Worm (Caenorhabditis elegans): ENCODE results near the gene nlp-27.

Gene nlp-27

DNA sequence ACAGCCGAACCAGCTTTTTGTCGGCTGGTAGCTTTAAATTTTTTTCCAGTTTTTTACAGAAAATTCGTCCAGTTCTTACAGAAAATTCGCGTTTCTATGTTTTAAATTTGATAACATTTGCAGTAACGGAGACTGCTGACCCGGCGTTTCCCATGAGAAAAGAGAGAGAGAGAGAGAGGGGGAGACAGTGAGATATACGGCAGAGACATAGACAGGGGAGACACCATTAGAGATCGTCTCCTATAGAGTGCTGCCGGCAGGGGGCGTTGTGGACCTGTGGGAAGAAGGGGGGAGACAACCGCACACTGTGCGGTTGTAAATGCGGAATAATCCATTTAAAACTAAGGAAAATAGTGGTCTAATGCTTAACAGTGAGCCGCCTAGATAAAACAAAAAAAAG is 40.4 kb downstream of the nlp-27 start:
- TF ChIP-seq fos-1 (tag; optimal IDR thresholded peaks at IDR 0.05) (peak; percentile 7), ztf-11 (tag; optimal IDR thresholded peaks at IDR 0.05) (no peak), nhr-129 (tag; optimal IDR thresholded peaks at IDR 0.05) (peak; percentile 23), egl-27 (tag; optimal IDR thresholded peaks at IDR 0.05) (no peak), zag-1 (tag; optimal IDR thresholded peaks at IDR 0.05) (no peak), ceh-82 (tag; optimal IDR thresholded peaks at IDR 0.05) (no peak), nhr-77 (tag; optimal IDR thresholded peaks at IDR 0.05) (no peak), sma-9 (GFP tag; optimal IDR thresholded peaks at IDR 0.05) (peak; percentile 20), sma-9 (tag; optimal IDR thresholded peaks at IDR 0.05) (no peak), lsy-2 (tag; optimal IDR thresholded peaks at IDR 0.05) (no peak), mab-5 (tag; optimal IDR thresholded peaks at IDR 0.05) (no peak), gmeb-1 (tag; optimal IDR thresholded peaks at IDR 0.05) (no peak), ztf-1 (GFP tag; conservative IDR thresholded peaks at IDR 0.05) (no peak), lin-39 (tag; optimal IDR thresholded peaks at IDR 0.05) (no peak), elt-1 (tag; optimal IDR thresholded peaks at IDR 0.05) (no peak), nhr-11 (tag; optimal IDR thresholded peaks at IDR 0.05) (no peak), blmp-1 (tag; optimal IDR thresholded peaks at IDR 0.05; ENCODE audit: insufficient read depth) (no peak), lin-13 (GFP tag; optimal IDR thresholded peaks at IDR 0.05) (no peak), mbf-1 (tag; optimal IDR thresholded peaks at IDR 0.05) (no peak)

DNA sequence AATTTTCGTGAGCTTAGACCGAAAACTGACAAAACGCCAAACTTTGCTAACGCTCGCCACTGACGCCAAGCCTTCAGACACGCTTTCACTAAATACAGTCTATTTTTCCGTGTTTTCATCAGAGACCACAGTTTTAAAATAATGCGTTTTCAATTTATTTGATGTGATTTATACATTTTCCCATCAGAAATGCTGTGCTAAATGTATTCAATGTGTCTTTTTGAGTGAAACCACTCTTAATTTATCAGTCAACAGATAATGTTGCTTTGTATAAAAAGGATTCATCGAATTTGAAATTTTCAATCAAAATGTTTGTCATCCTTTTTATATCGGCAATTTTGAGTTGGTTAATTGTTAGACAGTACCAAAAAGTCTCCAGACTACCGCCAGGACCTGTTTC is 42.1 kb downstream of the nlp-27 start, which contains the start of gene cyp-35A4:
TSS of gene cyp-35A4 (plus strand) at position 301 of the 400 bp plus-strand sequence.
- TF ChIP-seq C34F6.9 (tag; optimal IDR thresholded peaks at IDR 0.05) (no peak), unc-55 (GFP tag; optimal IDR thresholded peaks at IDR 0.05) (no peak), nhr-23 (tag; optimal IDR thresholded peaks at IDR 0.05) (no peak), mdl-1 (tag; optimal IDR thresholded peaks at IDR 0.05) (no peak), mab-5 (tag; optimal IDR thresholded peaks at IDR 0.05) (no peak), nhr-237 (tag; optimal IDR thresholded peaks at IDR 0.05) (no peak), aly-2 (tag; optimal IDR thresholded peaks at IDR 0.05) (no peak), lsy-2 (tag; optimal IDR thresholded peaks at IDR 0.05) (no peak), nhr-21 (tag; optimal IDR thresholded peaks at IDR 0.05) (no peak), R02D3.7 (tag; optimal IDR thresholded peaks at IDR 0.05) (no peak), ceh-82 (tag; optimal IDR thresholded peaks at IDR 0.05) (no peak), sma-9 (GFP tag; optimal IDR thresholded peaks at IDR 0.05) (no peak), sma-9 (tag; optimal IDR thresholded peaks at IDR 0.05) (no peak), ama-1 (optimal IDR thresholded peaks at IDR 0.05) (no peak), lin-39 (tag; optimal IDR thresholded peaks at IDR 0.05) (no peak), lin-13 (GFP tag; optimal IDR thresholded peaks at IDR 0.05) (no peak), nhr-129 (tag; optimal IDR thresholded peaks at IDR 0.05) (no peak), Y55F3AM.14 (GFP tag; optimal IDR thresholded peaks at IDR 0.05) (no peak), nhr-11 (tag; optimal IDR thresholded peaks at IDR 0.05) (no peak)

DNA sequence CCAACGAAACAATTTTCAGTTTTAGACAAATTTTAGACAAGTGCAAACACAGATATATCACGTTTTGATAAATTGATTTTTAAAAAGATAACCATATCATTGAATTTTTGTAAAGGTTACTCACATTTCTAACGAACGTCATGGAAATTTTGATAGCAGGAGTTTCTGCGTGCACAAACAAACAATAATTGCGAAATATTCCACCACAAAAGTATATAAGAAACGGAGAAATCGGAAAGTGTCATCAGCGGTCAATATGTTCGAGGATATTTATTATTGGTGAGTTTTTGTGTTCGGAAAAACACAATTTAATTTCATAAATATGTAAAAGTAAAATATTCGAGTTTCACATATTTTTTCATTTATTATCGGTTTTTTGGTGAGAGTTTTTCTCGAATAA is 45.1 kb downstream of the nlp-27 start, which contains the start of gene C49G7.7:
TSS of gene C49G7.7 (plus strand) at position 174 of the 400 bp plus-strand sequence.
- TF ChIP-seq skn-1 (tag; optimal IDR thresholded peaks at IDR 0.05): no peak
- no peak for TF ChIP-seq nhr-129 (tag; optimal IDR thresholded peaks at IDR 0.05)
- no peak for TF ChIP-seq sma-9 (GFP tag; optimal IDR thresholded peaks at IDR 0.05)
- TF ChIP-seq sma-9 (tag; optimal IDR thresholded peaks at IDR 0.05): no peak
- no peak for TF ChIP-seq nhr-25 (tag; optimal IDR thresholded peaks at IDR 0.05)

DNA sequence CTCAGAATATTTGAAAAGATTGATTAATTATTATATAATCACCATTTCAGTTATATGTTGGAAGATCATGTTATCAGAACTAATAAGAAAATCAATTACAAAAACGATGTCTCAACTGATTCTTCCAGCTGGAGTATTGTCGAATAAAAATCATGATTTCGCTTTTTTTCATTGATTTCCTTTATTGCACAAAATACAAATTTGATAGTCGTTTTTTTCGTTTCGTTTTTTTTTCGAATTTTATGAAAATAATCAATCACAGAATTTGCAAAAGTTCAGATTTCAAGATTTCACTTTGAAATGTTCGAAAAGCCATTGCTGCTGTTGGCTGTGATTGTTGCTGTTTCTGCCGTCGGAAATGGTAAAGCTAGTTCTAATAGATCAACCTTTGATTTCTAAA is 46.6 kb downstream of the nlp-27 start, which contains the start of gene C49G7.13:
TSS of gene C49G7.13 (plus strand) at position 301 of the 400 bp plus-strand sequence.
- TF ChIP-seq nhr-11 (tag; optimal IDR thresholded peaks at IDR 0.05): no peak
- no peak for TF ChIP-seq dmd-4 (tag; optimal IDR thresholded peaks at IDR 0.05)
- TF ChIP-seq lin-13 (GFP tag; optimal IDR thresholded peaks at IDR 0.05): no peak
- no peak for TF ChIP-seq nhr-77 (tag; optimal IDR thresholded peaks at IDR 0.05)
- TF ChIP-seq unc-55 (GFP tag; optimal IDR thresholded peaks at IDR 0.05): no peak
- TF ChIP-seq ztf-1 (GFP tag; conservative IDR thresholded peaks at IDR 0.05): no peak
- no peak for TF ChIP-seq gmeb-1 (tag; optimal IDR thresholded peaks at IDR 0.05)
- no peak for TF ChIP-seq nhr-237 (tag; optimal IDR thresholded peaks at IDR 0.05)
- no peak for TF ChIP-seq nhr-21 (tag; optimal IDR thresholded peaks at IDR 0.05)
- TF ChIP-seq fos-1 (tag; optimal IDR thresholded peaks at IDR 0.05): no peak
- TF ChIP-seq ama-1 (optimal IDR thresholded peaks at IDR 0.05): no peak
- no peak for TF ChIP-seq sma-3 (GFP tag; optimal IDR thresholded peaks at IDR 0.05)
- TF ChIP-seq snpc-4 (tag; optimal IDR thresholded peaks at IDR 0.05): no peak
- no peak for TF ChIP-seq lin-39 (tag; optimal IDR thresholded peaks at IDR 0.05)

DNA sequence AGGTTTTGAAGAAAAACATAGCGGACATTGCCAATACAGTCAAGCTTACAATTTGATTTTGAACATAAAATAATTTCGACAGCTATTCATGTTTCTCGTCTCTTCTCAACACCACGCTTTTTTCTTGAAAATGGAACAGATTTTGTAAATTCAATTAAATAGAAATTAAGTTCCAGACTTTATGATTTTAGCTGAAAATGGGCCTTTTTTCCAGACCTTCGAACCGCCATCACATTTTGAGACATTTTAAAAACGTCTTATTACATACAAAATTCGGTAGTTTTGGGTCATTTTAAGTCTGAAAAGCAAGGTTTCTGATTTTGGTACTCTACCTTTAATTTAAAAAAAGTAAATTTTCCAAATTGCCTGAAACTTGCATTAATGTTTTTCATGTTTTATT is 48.9 kb downstream of the nlp-27 start, which contains the start of gene C49G7.12:
TSS of gene C49G7.12 (plus strand) at position 301 of the 400 bp plus-strand sequence.
- TF ChIP-seq gmeb-1 (tag; optimal IDR thresholded peaks at IDR 0.05) (no peak), Y55F3AM.14 (GFP tag; optimal IDR thresholded peaks at IDR 0.05) (no peak)
